Worm (Caenorhabditis elegans): ENCODE results near the gene nmur-3.

Gene nmur-3

DNA sequence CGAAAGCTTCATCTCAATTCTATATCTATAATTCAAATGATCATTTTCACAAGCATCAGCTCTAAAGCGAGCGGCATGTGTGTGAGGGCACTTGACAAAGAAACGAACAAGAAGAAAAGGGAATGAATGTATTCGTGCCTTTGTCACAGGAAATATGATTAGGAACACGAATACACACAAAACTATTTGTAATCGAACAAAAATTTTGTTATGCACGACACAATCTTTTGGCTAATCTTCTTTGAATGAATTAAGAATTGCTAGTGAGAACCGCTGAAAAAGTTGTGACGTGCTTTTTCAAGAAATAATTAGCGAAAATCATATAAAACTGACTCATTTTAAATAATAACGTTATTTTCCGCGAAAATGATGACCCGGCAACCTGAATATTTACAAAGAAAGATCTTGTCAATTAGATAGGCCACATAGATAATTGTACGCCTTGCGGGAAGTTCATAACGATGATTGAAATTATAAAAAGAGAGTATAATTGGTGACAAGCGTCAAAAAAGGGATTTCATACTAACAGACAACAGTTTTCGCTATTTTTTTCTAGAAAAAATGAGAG, 27.2 kb downstream of the nmur-3 start:
- TF ChIP-seq T22C8.4 (GFP tag; IDR thresholded peaks at IDR 0.05) (no peak), ztf-23 (GFP tag; IDR thresholded peaks at IDR 0.05) (no peak), flt-1 (GFP tag; IDR thresholded peaks at IDR 0.05) (no peak), klf-2 (GFP tag; conservative IDR thresholded peaks at IDR 0.05) (no peak), med-1 (GFP tag; optimal IDR thresholded peaks at IDR 0.05; ENCODE audit: insufficient read depth) (no peak), tab-1 (GFP tag; IDR thresholded peaks at IDR 0.05) (no peak), ref-1 (GFP tag; conservative IDR thresholded peaks at IDR 0.05) (no peak), cog-1 (tag; optimal IDR thresholded peaks at IDR 0.05) (no peak), ztf-29 (GFP tag; IDR thresholded peaks at IDR 0.05) (no peak)

DNA sequence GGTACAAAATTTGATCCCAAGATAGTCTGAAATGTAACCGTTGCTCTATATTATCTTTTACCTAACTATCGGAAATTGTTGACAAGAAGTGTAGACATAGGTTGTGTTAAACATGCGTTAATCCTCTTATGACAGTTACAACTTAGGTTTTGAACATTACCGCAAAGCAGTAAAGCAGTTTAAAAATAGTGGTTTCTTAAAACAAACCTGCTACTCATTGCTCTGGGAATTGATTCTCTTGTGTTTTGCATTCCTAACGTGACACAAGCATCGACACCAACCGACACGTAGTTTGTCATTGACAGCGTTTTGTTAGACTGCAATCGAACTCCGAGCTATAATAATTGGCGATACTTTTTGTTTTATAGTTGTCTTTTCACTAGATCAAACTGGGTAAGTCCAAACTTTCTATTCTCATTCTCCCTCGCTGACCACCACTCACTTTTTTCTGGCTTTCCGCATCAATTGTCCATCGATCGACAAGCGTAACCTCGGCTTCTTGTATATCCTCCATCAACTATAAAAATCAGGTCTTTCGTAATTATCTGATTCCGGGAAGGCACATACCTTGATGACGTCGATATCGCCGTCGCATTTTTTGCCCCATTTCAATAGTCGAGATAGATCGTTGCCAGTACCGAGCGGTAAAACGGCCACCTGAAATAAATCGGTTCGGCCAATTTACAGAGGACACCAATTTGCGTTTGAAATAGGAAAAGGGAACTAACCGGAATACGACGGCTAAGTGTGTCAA, 29.7 kb downstream of the nmur-3 start:
- TF ChIP-seq ztf-23 (GFP tag; IDR thresholded peaks at IDR 0.05): no peak
- TF ChIP-seq cog-1 (tag; optimal IDR thresholded peaks at IDR 0.05): no peak
- TF ChIP-seq med-1 (GFP tag; optimal IDR thresholded peaks at IDR 0.05; ENCODE audit: insufficient read depth): no peak
- no peak for TF ChIP-seq klf-2 (GFP tag; conservative IDR thresholded peaks at IDR 0.05)
- no peak for TF ChIP-seq tab-1 (GFP tag; IDR thresholded peaks at IDR 0.05)

DNA sequence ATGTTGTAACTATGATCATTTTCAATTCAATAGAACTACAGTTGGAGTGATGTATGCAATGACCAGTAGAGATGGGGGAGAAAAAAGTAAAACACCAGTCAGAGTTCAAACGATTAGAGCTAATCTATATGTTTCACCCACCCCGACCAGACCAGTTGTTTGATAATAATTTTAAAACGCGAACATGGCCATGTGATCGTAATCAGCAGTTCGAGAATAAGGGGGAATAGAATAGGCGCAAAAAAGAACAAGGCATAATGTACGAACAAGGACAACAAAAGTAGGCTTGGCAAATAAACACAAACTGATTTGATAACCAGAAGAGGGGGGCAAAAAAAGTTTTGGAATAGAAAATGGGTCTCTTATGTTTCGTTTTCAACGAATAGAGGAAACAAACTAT, 31.8 kb downstream of the nmur-3 start:
- TF ChIP-seq ztf-29 (GFP tag; IDR thresholded peaks at IDR 0.05): no peak
- no peak for TF ChIP-seq flt-1 (GFP tag; IDR thresholded peaks at IDR 0.05)
- no peak for TF ChIP-seq ref-1 (GFP tag; conservative IDR thresholded peaks at IDR 0.05)
- TF ChIP-seq ztf-23 (GFP tag; IDR thresholded peaks at IDR 0.05): no peak
- no peak for TF ChIP-seq med-1 (GFP tag; optimal IDR thresholded peaks at IDR 0.05; ENCODE audit: insufficient read depth)
- no peak for TF ChIP-seq klf-2 (GFP tag; conservative IDR thresholded peaks at IDR 0.05)
- no peak for TF ChIP-seq T22C8.4 (GFP tag; IDR thresholded peaks at IDR 0.05)
- no peak for TF ChIP-seq cog-1 (tag; optimal IDR thresholded peaks at IDR 0.05)
- no peak for TF ChIP-seq tab-1 (GFP tag; IDR thresholded peaks at IDR 0.05)

DNA sequence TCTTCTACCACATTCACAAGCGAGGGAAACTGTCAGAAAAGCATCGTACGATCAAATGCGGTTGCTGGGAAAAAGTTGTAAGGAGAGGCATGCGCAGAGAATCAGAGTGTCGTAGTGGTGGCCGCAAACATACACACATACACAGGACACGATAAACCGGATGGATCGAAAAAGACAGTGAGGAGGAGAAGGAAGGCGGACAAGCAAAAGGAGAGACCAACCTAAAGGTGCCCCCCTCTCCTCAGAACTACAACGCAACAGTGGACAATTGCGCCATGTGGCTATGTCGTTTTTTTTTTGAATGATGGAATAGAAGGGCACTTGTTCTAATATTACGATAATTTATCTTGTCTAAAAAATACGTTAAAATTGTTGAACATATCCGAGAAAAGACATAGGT, 32.2 kb downstream of the nmur-3 start:
- no peak for TF ChIP-seq med-1 (GFP tag; optimal IDR thresholded peaks at IDR 0.05; ENCODE audit: insufficient read depth)
- TF ChIP-seq cog-1 (tag; optimal IDR thresholded peaks at IDR 0.05): no peak

DNA sequence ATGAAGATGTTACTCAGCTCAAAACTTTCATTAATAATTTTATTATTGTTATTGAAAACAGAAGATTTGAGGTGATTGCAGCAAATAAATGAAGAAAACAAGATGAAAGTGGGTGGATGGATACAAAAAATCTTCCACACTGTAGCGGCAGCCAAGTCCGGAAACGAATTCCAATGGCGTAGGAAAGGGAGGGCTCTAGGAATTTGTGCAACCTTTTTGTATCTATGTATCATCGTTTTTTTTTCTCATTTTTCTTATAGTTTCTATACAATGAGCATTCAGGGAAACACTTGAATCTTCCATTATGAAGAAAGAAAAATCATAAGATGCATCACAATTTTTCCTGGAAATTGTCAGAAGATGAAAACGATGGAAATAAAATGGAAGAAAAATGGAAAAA, 34.2 kb downstream of the nmur-3 start:
- TF ChIP-seq cog-1 (tag; optimal IDR thresholded peaks at IDR 0.05): no peak
- TF ChIP-seq klf-2 (GFP tag; conservative IDR thresholded peaks at IDR 0.05): no peak
- TF ChIP-seq ref-1 (GFP tag; conservative IDR thresholded peaks at IDR 0.05): no peak
- no peak for TF ChIP-seq T22C8.4 (GFP tag; IDR thresholded peaks at IDR 0.05)
- TF ChIP-seq flt-1 (GFP tag; IDR thresholded peaks at IDR 0.05): no peak
- TF ChIP-seq med-1 (GFP tag; optimal IDR thresholded peaks at IDR 0.05; ENCODE audit: insufficient read depth): no peak
- no peak for TF ChIP-seq tab-1 (GFP tag; IDR thresholded peaks at IDR 0.05)
- no peak for TF ChIP-seq ztf-29 (GFP tag; IDR thresholded peaks at IDR 0.05)
- TF ChIP-seq ztf-23 (GFP tag; IDR thresholded peaks at IDR 0.05): no peak

DNA sequence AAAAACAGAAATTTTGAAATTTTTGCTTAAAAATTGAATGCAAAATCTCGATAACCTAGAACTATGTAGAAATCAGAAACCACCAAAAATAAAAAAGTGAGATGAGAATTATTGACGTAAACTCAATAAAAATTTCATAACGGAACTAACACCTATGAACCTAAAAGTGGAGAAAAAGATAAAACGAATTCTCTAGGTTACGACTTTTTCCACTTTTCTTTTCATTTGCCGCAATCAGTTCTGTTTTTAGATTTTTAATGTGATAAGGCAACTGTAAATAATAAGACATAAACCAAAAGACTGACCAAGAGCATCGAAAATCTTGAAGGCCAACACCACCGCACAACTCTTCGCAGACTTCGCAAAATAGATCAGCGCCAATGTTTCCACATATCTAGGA, 35.7 kb downstream of the nmur-3 start:
- TF ChIP-seq ztf-29 (GFP tag; IDR thresholded peaks at IDR 0.05) (no peak), ztf-23 (GFP tag; IDR thresholded peaks at IDR 0.05) (no peak), tab-1 (GFP tag; IDR thresholded peaks at IDR 0.05) (no peak), flt-1 (GFP tag; IDR thresholded peaks at IDR 0.05) (no peak), klf-2 (GFP tag; conservative IDR thresholded peaks at IDR 0.05) (no peak), cog-1 (tag; optimal IDR thresholded peaks at IDR 0.05) (no peak), T22C8.4 (GFP tag; IDR thresholded peaks at IDR 0.05) (no peak), med-1 (GFP tag; optimal IDR thresholded peaks at IDR 0.05; ENCODE audit: insufficient read depth) (no peak), ref-1 (GFP tag; conservative IDR thresholded peaks at IDR 0.05) (no peak)

DNA sequence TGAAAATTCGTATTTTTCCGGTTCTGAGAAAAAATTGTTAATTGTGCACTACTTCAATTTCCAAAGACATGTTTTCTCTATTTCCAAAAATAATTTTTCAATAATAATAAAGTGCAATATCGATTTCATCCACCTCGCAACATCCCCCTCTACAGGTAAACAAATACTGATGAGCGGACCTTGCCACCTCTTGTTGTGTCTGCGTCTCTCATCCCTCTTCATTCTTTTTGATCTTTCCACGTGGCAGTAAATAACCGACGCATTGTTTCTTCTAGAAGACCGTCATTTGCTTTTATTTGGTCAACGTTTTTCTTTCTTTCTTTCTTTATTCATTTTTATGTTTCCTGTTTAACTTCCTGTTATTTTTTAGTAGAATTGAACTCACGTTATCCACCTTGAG, 36.9 kb downstream of the nmur-3 start:
- no peak for TF ChIP-seq ref-1 (GFP tag; conservative IDR thresholded peaks at IDR 0.05)

DNA sequence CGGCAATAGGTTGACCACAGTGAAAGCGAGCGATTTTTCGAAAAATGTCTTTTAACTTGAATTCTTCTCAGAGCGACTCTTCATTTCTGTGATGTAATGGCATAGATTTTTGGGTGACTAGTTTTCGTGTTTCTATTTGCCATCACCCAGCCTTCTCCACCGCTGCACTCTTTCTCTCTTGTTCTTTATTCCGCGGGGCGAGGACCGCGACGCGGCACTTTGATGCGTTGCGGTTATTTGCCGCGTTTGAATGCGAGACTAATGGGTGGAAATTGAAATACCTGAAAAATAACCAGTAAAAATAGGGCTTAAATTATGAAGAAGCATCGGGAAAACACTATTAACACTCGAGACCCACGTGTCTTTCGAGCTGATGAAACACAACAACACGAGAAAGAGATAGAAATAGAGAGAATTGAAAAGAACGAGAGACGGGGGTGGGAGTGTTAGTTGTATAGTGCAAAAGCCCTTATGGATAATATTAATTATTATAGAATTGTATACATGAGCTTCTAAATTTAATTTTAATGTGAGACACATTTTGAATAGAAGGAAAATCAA, 37.9 kb downstream of the nmur-3 start, which contains the start of gene dgk-2:
TSS of gene dgk-2 (minus strand) at position 281 of the 561 bp plus-strand sequence.
- TF ChIP-seq ztf-23 (GFP tag; IDR thresholded peaks at IDR 0.05) (no peak), ref-1 (GFP tag; conservative IDR thresholded peaks at IDR 0.05) (no peak), cog-1 (tag; optimal IDR thresholded peaks at IDR 0.05) (no peak), ztf-29 (GFP tag; IDR thresholded peaks at IDR 0.05) (no peak), flt-1 (GFP tag; IDR thresholded peaks at IDR 0.05) (0 out of 2 replicates have a peak, but pooled peaks have one; percentile 49)

DNA sequence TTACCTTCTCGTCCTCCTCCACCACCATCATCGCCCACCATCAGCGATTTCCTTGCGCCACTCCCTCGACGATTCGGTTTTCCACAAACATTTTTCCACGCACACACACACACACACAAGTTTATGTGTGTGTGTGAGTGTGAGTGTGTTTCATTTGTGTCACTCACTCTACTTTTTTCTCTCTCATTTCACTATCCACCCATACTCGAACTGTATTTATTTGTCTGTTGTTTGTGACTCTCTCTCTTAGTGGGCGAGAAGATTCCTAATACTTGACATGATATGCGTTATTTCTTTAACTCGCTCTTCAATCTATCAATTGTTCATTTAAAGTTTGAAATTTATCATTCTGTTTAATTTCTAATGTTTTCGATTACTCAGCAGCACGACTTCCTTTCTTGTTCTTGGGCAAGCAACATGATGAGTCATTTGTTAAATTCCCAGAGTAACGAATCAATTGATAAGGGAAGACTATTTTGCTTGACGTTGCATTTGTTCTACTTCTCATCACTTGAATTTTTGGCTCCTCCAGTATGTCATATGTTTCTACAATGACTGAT, 40.9 kb downstream of the nmur-3 start:
- TF ChIP-seq ref-1 (GFP tag; conservative IDR thresholded peaks at IDR 0.05) (no peak), klf-2 (GFP tag; conservative IDR thresholded peaks at IDR 0.05) (no peak), tab-1 (GFP tag; IDR thresholded peaks at IDR 0.05) (no peak), cog-1 (tag; optimal IDR thresholded peaks at IDR 0.05) (no peak), flt-1 (GFP tag; IDR thresholded peaks at IDR 0.05) (no peak), ztf-29 (GFP tag; IDR thresholded peaks at IDR 0.05) (no peak), ztf-23 (GFP tag; IDR thresholded peaks at IDR 0.05) (no peak), T22C8.4 (GFP tag; IDR thresholded peaks at IDR 0.05) (no peak), med-1 (GFP tag; optimal IDR thresholded peaks at IDR 0.05; ENCODE audit: insufficient read depth) (no peak)

DNA sequence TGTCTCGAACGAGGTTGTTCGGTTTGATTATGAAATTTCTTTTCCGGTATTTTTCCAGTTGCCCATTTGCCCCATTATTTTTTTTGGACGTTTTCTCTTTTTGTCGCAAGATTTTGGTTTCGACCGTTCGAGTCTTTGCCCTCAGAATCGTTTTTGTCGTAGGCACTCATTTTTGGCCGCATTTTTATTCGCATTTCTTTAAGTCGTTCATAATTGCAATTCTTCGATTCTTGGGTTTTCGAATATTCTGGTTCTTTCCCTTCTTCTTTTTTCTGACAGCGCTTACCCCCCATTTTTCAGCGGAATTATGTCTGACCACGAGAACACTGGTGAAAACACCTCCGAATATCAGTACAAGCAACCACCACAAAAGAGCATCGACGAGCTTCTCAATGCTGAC, 41.9 kb downstream of the nmur-3 start, which contains the start of gene rhi-1:
TSS of gene rhi-1 (plus strand) at position 301 of the 400 bp plus-strand sequence.
- no peak for TF ChIP-seq tab-1 (GFP tag; IDR thresholded peaks at IDR 0.05)
- no peak for TF ChIP-seq ref-1 (GFP tag; conservative IDR thresholded peaks at IDR 0.05)
- no peak for TF ChIP-seq cog-1 (tag; optimal IDR thresholded peaks at IDR 0.05)
- TF ChIP-seq ztf-23 (GFP tag; IDR thresholded peaks at IDR 0.05): no peak
- TF ChIP-seq ztf-29 (GFP tag; IDR thresholded peaks at IDR 0.05): no peak
- TF ChIP-seq flt-1 (GFP tag; IDR thresholded peaks at IDR 0.05): no peak
- no peak for TF ChIP-seq med-1 (GFP tag; optimal IDR thresholded peaks at IDR 0.05; ENCODE audit: insufficient read depth)
- no peak for TF ChIP-seq T22C8.4 (GFP tag; IDR thresholded peaks at IDR 0.05)
- TF ChIP-seq klf-2 (GFP tag; conservative IDR thresholded peaks at IDR 0.05): no peak
